Fruit fly (Drosophila melanogaster) whole organism, embryonic: Measurements from ENCODE around the gene CG8066.

Experiments
- Atf-2 ChIP-seq: fragments of 200-800 bp; sonication (Bioruptor generic); optimal IDR thresholded peaks from 2 replicates; lab custom pipeline; 2016; ENCODE audit warnings: missing biosample characterization, missing genetic modification characterization
- CG1024 ChIP-seq: fragments of 200-800 bp; sonication (Bioruptor generic); IDR thresholded peaks from 2 replicates; pipeline ENCODE4 v1.3.6; 2022; ENCODE audit warnings: missing biosample characterization, missing genetic modification characterization
- CG10267 ChIP-seq: fragments of 200-800 bp; sonication (Bioruptor generic); optimal IDR thresholded peaks from 2 replicates; lab custom pipeline; 2018; ENCODE audit warnings: missing biosample characterization, mild to moderate bottlenecking, missing genetic modification characterization, moderate library complexity
- CG12219 ChIP-seq: fragments of 200-800 bp; sonication (Bioruptor generic); optimal IDR thresholded peaks from 3 replicates; lab custom pipeline; 2018; ENCODE audit warnings: missing biosample characterization, mild to moderate bottlenecking, missing genetic modification characterization
- CG12769 ChIP-seq: fragments of 200-800 bp; sonication (Bioruptor generic); optimal IDR thresholded peaks from 2 replicates; lab custom pipeline; 2019; ENCODE audit warnings: missing biosample characterization, mild to moderate bottlenecking, missing genetic modification characterization, moderate library complexity
- CG13287 ChIP-seq: fragments of 200-800 bp; sonication (Bioruptor generic); IDR thresholded peaks from 2 replicates; pipeline ENCODE4 v1.3.6; 2022; ENCODE audit warnings: missing biosample characterization, missing genetic modification characterization; ENCODE audit not compliant: partially characterized antibody
- CG15696 ChIP-seq: fragments of 200-800 bp; sonication (Bioruptor generic); optimal IDR thresholded peaks from 2 replicates; lab custom pipeline; 2019; ENCODE audit warnings: missing biosample characterization, mild to moderate bottlenecking, missing genetic modification characterization, moderate library complexity
- CG1603 ChIP-seq: fragments of 200-800 bp; sonication (Bioruptor generic); optimal IDR thresholded peaks from 2 replicates; lab custom pipeline; 2019; ENCODE audit warnings: missing biosample characterization, mild to moderate bottlenecking, missing genetic modification characterization, moderate library complexity
- CG18599 ChIP-seq: fragments of 200-800 bp; sonication (Bioruptor generic); optimal IDR thresholded peaks from 3 replicates; lab custom pipeline; 2017; ENCODE audit warnings: missing biosample characterization, missing genetic modification characterization, mild to moderate bottlenecking, moderate library complexity, missing genetic modification reagents
- CG3281 ChIP-seq: fragments of 200-800 bp; sonication (Bioruptor generic); optimal IDR thresholded peaks from 3 replicates; lab custom pipeline; 2017; ENCODE audit warnings: missing biosample characterization, mild to moderate bottlenecking, missing genetic modification characterization
- CG4282 ChIP-seq: fragments of 200-800 bp; sonication (Bioruptor generic); optimal IDR thresholded peaks from 2 replicates; lab custom pipeline; 2016; ENCODE audit warnings: missing biosample characterization, missing genetic modification characterization
- CG43689 ChIP-seq: fragments of 200-800 bp; sonication (Bioruptor generic); IDR thresholded peaks from 2 replicates; pipeline ENCODE4 v1.3.6; 2022; ENCODE audit warnings: missing biosample characterization, missing genetic modification characterization
- CG4854 ChIP-seq: fragments of 200-800 bp; sonication (Bioruptor generic); optimal IDR thresholded peaks from 2 replicates; lab custom pipeline; 2016; ENCODE audit warnings: missing biosample characterization, missing genetic modification characterization, inconsistent platforms
- CG6813 ChIP-seq: fragments of 200-800 bp; sonication (Bioruptor generic); optimal IDR thresholded peaks from 2 replicates; lab custom pipeline; 2017; ENCODE audit warnings: missing biosample characterization, missing genetic modification characterization, mild to moderate bottlenecking, moderate library complexity, missing genetic modification reagents
- CG6854 ChIP-seq: fragments of 200-800 bp; sonication (Bioruptor generic); optimal IDR thresholded peaks from 3 replicates; lab custom pipeline; 2017; ENCODE audit warnings: missing biosample characterization, mild to moderate bottlenecking, missing genetic modification characterization
- CG7987 ChIP-seq: fragments of 200-800 bp; sonication (Bioruptor generic); optimal IDR thresholded peaks from 2 replicates; lab custom pipeline; 2018; ENCODE audit warnings: missing biosample characterization, mild to moderate bottlenecking, missing genetic modification characterization, moderate library complexity
- CG8281 ChIP-seq: fragments of 200-800 bp; sonication (Bioruptor generic); optimal IDR thresholded peaks from 2 replicates; lab custom pipeline; 2018; ENCODE audit warnings: missing biosample characterization, mild to moderate bottlenecking, missing genetic modification characterization, moderate library complexity
- CG8478 ChIP-seq: fragments of >200 bp; optimal IDR thresholded peaks from 2 replicates; lab custom pipeline; 2018
- Dek ChIP-seq: fragments of 200-800 bp; sonication (Bioruptor generic); optimal IDR thresholded peaks from 3 replicates; lab custom pipeline; 2019; ENCODE audit warnings: missing biosample characterization, mild to moderate bottlenecking, missing genetic modification characterization, moderate library complexity
- Doc3 ChIP-seq: fragments of 200-800 bp; sonication (Bioruptor generic); IDR thresholded peaks from 3 replicates; pipeline ENCODE4 v1.3.6; 2022; ENCODE audit warnings: missing biosample characterization, missing genetic modification characterization; ENCODE audit not compliant: partially characterized antibody
- Fer2 ChIP-seq: fragments of 200-800 bp; sonication (Bioruptor generic); optimal IDR thresholded peaks from 2 replicates; lab custom pipeline; 2018; ENCODE audit warnings: missing biosample characterization, mild to moderate bottlenecking, missing genetic modification characterization, moderate library complexity
- Gsc ChIP-seq: fragments of 200-800 bp; sonication (Bioruptor generic); IDR thresholded peaks from 2 replicates; pipeline ENCODE4 v1.3.6; 2022; ENCODE audit warnings: missing biosample characterization, missing genetic modification characterization
- Gug ChIP-seq: fragments of 200-800 bp; sonication (Bioruptor generic); IDR thresholded peaks from 4 replicates; pipeline ENCODE4 v1.3.6; 2022; ENCODE audit warnings: missing biosample characterization, missing genetic modification characterization
- H2.0 ChIP-seq: fragments of 200-800 bp; sonication (Bioruptor generic); IDR thresholded peaks from 2 replicates; pipeline ENCODE4 v1.3.6; 2022; ENCODE audit warnings: missing biosample characterization, missing genetic modification characterization
- HLH3B ChIP-seq: fragments of 200-800 bp; sonication (Bioruptor generic); IDR thresholded peaks from 2 replicates; pipeline ENCODE4 v1.3.6; 2022; ENCODE audit warnings: missing biosample characterization, missing genetic modification characterization
- Hey ChIP-seq: fragments of 200-800 bp; sonication (Bioruptor generic); optimal IDR thresholded peaks from 3 replicates; lab custom pipeline; 2018; ENCODE audit warnings: missing biosample characterization, mild to moderate bottlenecking, missing genetic modification characterization
- Hmx ChIP-seq: fragments of 200-800 bp; sonication (Bioruptor generic); optimal IDR thresholded peaks from 2 replicates; lab custom pipeline; 2016; ENCODE audit warnings: missing biosample characterization, missing genetic modification characterization
- Jarid2 ChIP-seq: fragments of 200-800 bp; sonication (Bioruptor generic); optimal IDR thresholded peaks from 3 replicates; lab custom pipeline; 2017; ENCODE audit warnings: mild to moderate bottlenecking, missing biosample characterization, missing genetic modification reagents, missing genetic modification characterization
- Nf-YA ChIP-seq: fragments of 200-800 bp; sonication (Bioruptor generic); IDR thresholded peaks from 2 replicates; pipeline ENCODE4 v1.3.6; 2022; ENCODE audit warnings: missing biosample characterization, missing genetic modification characterization
- Nf-YB ChIP-seq: fragments of 200-800 bp; sonication (Bioruptor generic); optimal IDR thresholded peaks from 3 replicates; lab custom pipeline; 2019; ENCODE audit warnings: missing biosample characterization, mild to moderate bottlenecking, missing genetic modification characterization, moderate library complexity
- Sry-δ ChIP-seq: fragments of 200-800 bp; sonication (Bioruptor generic); optimal IDR thresholded peaks from 2 replicates; lab custom pipeline; 2016; ENCODE audit warnings: missing biosample characterization, missing genetic modification characterization
- ara ChIP-seq: fragments of 200-800 bp; sonication (Bioruptor generic); IDR thresholded peaks from 2 replicates; pipeline ENCODE4 v1.3.6; 2022; ENCODE audit warnings: missing biosample characterization, missing genetic modification characterization
- bowl ChIP-seq: fragments of 200-800 bp; sonication (Bioruptor generic); IDR thresholded peaks from 2 replicates; pipeline ENCODE4 v1.3.6; 2022; ENCODE audit warnings: missing biosample characterization, missing genetic modification characterization
- ewg ChIP-seq: fragments of 200-800 bp; sonication (Bioruptor generic); optimal IDR thresholded peaks from 3 replicates; lab custom pipeline; 2017; ENCODE audit warnings: mild to moderate bottlenecking, missing biosample characterization, missing genetic modification reagents, missing genetic modification characterization
- lbe ChIP-seq: fragments of 200-800 bp; sonication (Bioruptor generic); optimal IDR thresholded peaks from 2 replicates; lab custom pipeline; 2016; ENCODE audit warnings: missing biosample characterization, mild to moderate bottlenecking, missing genetic modification characterization
- lmd ChIP-seq: fragments of 200-800 bp; sonication (Bioruptor generic); IDR thresholded peaks from 2 replicates; pipeline ENCODE4 v1.3.6; 2022; ENCODE audit warnings: missing biosample characterization, missing genetic modification characterization
- nau ChIP-seq: fragments of 200-800 bp; sonication (Bioruptor generic); optimal IDR thresholded peaks from 3 replicates; lab custom pipeline; 2017; ENCODE audit warnings: missing biosample characterization, mild to moderate bottlenecking, missing genetic modification characterization, missing genetic modification reagents
- pnt ChIP-seq: fragments of 200-800 bp; sonication (Bioruptor generic); optimal IDR thresholded peaks from 3 replicates; lab custom pipeline; 2016; ENCODE audit warnings: missing biosample characterization, missing genetic modification characterization
- prd ChIP-seq, 3 experiments: fragments of >200 bp in 2 of 3; fragments of 200-800 bp in 1 of 3; sonication (Bioruptor generic) in 1 of 3; optimal IDR thresholded peaks in 2 of 3; IDR thresholded peaks in 1 of 3; 2 replicates in 2 of 3; 3 replicates in 1 of 3; pipeline versions ENCODE4 v1.3.6 to Lab custom; 2017 to 2022; ENCODE audit warnings: missing biosample characterization in 1 of 3, missing genetic modification characterization in 1 of 3
- ranshi ChIP-seq: fragments of 200-800 bp; sonication (Bioruptor generic); IDR thresholded peaks from 2 replicates; pipeline ENCODE4 v1.3.6; 2022; ENCODE audit warnings: missing biosample characterization, missing genetic modification characterization
- sima ChIP-seq: fragments of 200-800 bp; sonication (Bioruptor generic); optimal IDR thresholded peaks from 2 replicates; lab custom pipeline; 2016; ENCODE audit warnings: missing biosample characterization, missing genetic modification characterization
- slbo ChIP-seq: fragments of 200-800 bp; sonication (Bioruptor generic); IDR thresholded peaks from 2 replicates; pipeline ENCODE4 v1.3.6; 2022; ENCODE audit warnings: missing biosample characterization, missing genetic modification characterization
- tin ChIP-seq: fragments of 200-800 bp; sonication (Bioruptor generic); optimal IDR thresholded peaks from 3 replicates; lab custom pipeline; 2016; ENCODE audit warnings: missing biosample characterization, missing genetic modification characterization
- tna ChIP-seq: fragments of 200-800 bp; sonication (Bioruptor generic); IDR thresholded peaks from 2 replicates; pipeline ENCODE4 v1.3.6; 2022; ENCODE audit warnings: missing biosample characterization, missing genetic modification characterization; ENCODE audit not compliant: partially characterized antibody
- trh ChIP-seq: fragments of 200-800 bp; sonication (Bioruptor generic); optimal IDR thresholded peaks from 2 replicates; lab custom pipeline; 2016; ENCODE audit warnings: missing biosample characterization, missing genetic modification characterization
- tup ChIP-seq: fragments of 200-800 bp; sonication (Bioruptor generic); optimal IDR thresholded peaks from 2 replicates; lab custom pipeline; 2016; ENCODE audit warnings: missing biosample characterization, mild to moderate bottlenecking, missing genetic modification characterization, moderate library complexity
- wdn ChIP-seq: fragments of 200-800 bp; sonication (Bioruptor generic); IDR thresholded peaks from 2 replicates; pipeline ENCODE4 v1.3.6; 2022; ENCODE audit warnings: missing biosample characterization, missing genetic modification characterization
- z ChIP-seq: fragments of 200-800 bp; sonication (Bioruptor generic); IDR thresholded peaks from 3 replicates; pipeline ENCODE4 v1.3.6; 2022; ENCODE audit warnings: missing biosample characterization, missing genetic modification characterization

Gene CG8066

DNA sequence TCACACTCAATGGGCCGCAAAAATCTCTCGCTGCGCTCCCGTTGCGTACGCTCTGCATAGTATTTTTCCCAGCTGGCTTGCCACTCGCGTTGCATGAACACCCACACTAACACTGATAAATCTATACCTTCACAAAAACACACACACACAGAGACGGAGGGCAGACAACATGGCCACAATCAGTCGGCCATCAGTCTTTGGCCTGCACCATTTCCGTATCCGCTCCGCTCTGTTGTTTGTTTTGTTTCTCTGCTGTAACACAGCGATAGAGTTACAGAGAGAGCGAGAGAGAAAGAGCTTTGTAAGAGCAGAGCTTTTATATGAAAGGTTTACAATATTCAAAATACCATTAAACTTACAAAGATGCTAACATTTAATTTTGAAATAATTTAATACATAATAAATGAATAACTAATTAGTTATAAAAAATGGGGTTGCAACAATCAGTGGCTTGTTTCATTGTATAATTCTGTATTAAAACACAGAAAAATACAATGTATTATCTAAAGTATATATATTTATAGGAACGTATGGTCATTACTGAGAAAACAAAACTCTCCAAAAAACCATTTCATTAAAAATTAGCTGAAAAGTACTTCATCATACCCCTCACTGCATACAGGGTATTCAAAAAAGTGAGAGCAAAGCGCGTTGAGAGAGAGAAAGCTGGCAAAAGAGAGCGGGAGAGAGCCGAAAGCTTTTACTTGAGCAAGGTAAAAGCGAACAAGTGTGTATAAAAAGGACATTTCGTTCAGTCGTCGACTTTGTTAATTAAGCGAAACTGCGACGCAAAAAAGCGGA is 40.4 kb upstream of the CG8066 start, which contains the start of gene CG14853 (continued):
- TF ChIP-seq prd (optimal IDR thresholded peaks at IDR 0.05; lab: Kevin White, UChicago) (no peak), prd (GFP tag; IDR thresholded peaks at IDR 0.05; lab: Robert Waterston, UW) (peak; percentile 78), Atf-2 (GFP tag; lab: Kevin White, UChicago) (no peak), Hmx (GFP tag; lab: Kevin White, UChicago) (no peak), tin (peak; percentile 32), CG8478 (no peak), Dek (tag; lab: Kevin White, UChicago) (peak; percentile 77), CG6813 (peak; percentile 86), lbe (GFP tag; lab: Kevin White, UChicago) (no peak), ara (GFP tag; lab: Robert Waterston, UW) (peak; percentile 49; the same call in 1 of the 2 replicates), CG1603 (peak; percentile 70), wdn (0 out of 2 replicates have a peak, but pooled peaks have one; percentile 5), CG12219 (GFP tag; lab: Kevin White, UChicago) (peak; percentile 71), CG43689 (peak; percentile 58), Sry-δ (GFP tag; lab: Kevin White, UChicago) (no peak), Jarid2 (GFP tag; lab: Kevin White, UChicago) (peak; percentile 23), CG10267 (peak; percentile 68), trh (peak; percentile 40), tup (GFP tag; lab: Kevin White, UChicago) (no peak), CG12769 (tag; lab: Kevin White, UChicago) (no peak), ranshi (GFP tag; lab: Robert Waterston, UW) (peak; percentile 74), CG8281 (tag; lab: Kevin White, UChicago) (peak; percentile 29), sima (GFP tag; lab: Kevin White, UChicago) (no peak), CG13287 (no peak), CG6854 (GFP tag; lab: Kevin White, UChicago) (peak; percentile 61), pnt (no peak), ewg (peak; percentile 87), Gsc (GFP tag; lab: Robert Waterston, UW) (no peak), lmd (GFP tag; lab: Robert Waterston, UW) (peak; percentile 78), Hey (tag; lab: Kevin White, UChicago) (peak; percentile 34), Nf-YB (peak; percentile 73), CG18599 (GFP tag; lab: Kevin White, UChicago) (peak; percentile 67), CG4854 (GFP tag; lab: Kevin White, UChicago) (no peak), z (GFP tag; lab: Robert Waterston, UW) (peak; percentile 12; the same call in 1 of the 3 replicates), Fer2 (peak; percentile 25), Doc3 (no peak), CG1024 (GFP tag; lab: Robert Waterston, UW) (no peak), bowl (peak; percentile 61; the same call in 1 of the 2 replicates), CG15696 (tag; lab: Kevin White, UChicago) (no peak), nau (GFP tag; lab: Kevin White, UChicago) (peak; percentile 84), HLH3B (peak; percentile 54), H2.0 (GFP tag; lab: Robert Waterston, UW) (peak; percentile 75), CG4282 (GFP tag; lab: Kevin White, UChicago) (no peak), CG3281 (GFP tag; lab: Kevin White, UChicago) (peak; percentile 59), Gug (peak; percentile 52; the same call in 2 of the 4 replicates), Nf-YA (GFP tag; lab: Robert Waterston, UW) (0 out of 2 replicates have a peak, but pooled peaks have one; percentile 10), CG7987 (GFP tag; lab: Kevin White, UChicago) (peak; percentile 87), tna (GFP tag; lab: Robert Waterston, UW) (no peak), slbo (GFP tag; lab: Robert Waterston, UW) (peak; percentile 91)
